Worm (Caenorhabditis elegans): ENCODE data around the gene zipt-3.

Gene zipt-3

DNA sequence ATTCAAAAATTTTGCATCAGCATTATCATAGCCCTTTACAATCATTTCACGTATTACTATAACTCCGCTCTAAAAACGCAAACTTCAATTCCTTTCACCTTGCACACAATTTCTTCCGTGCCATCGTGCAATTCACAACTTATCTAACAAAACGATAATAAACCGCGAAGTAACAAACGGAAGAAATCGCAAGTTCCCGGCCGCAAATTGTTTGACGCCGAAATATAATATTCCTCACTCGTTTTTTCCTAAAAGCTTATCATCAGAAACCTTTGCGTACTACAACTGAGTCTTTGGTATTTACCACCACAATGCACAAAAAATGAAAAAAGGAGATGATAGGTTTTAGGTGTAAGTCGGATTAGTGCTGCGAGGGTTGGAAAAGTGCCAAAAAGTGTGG lies 29.4 kb downstream of the zipt-3 start (continued):
- TF ChIP-seq dmd-9 (GFP tag; IDR thresholded peaks at IDR 0.05) (no peak), daf-19 (GFP tag; conservative IDR thresholded peaks at IDR 0.05) (no peak), duxl-1 (tag; optimal IDR thresholded peaks at IDR 0.05; ENCODE audit: poor library complexity) (no peak)

DNA sequence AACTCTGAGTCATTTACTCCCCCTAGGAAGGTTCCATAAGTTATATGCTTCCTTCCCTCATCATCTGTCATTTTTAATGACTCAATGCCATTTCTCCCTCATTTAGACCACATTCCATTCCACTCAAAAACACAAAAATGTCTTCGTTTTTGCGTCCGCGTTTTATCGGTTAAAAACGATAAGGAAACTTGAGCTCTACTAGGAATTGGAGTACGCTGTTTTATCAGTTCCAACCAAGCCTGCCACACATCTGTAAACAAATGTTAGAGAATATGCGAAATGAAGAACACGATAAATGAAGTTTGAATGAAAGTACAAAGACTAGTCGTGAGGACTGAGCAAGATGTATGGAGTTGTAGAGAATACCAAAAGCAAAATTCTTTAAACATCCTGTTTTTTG lies 30.5 kb downstream of the zipt-3 start:
- TF ChIP-seq skn-1 (tag; optimal IDR thresholded peaks at IDR 0.05) (no peak), daf-8 (GFP tag; IDR thresholded peaks at IDR 0.05) (no peak), egl-43 (GFP tag; IDR thresholded peaks at IDR 0.05) (no peak), lim-7 (GFP tag; IDR thresholded peaks at IDR 0.05) (no peak), spr-3 (GFP tag; optimal IDR thresholded peaks at IDR 0.05) (no peak), attf-4 (tag; optimal IDR thresholded peaks at IDR 0.05) (no peak), unc-39 (tag; optimal IDR thresholded peaks at IDR 0.05) (no peak), unc-62 (GFP tag; optimal IDR thresholded peaks at IDR 0.05 in 1 of 2) (peak in 1 of 2 experiments; percentile 55), unc-62 (tag; optimal IDR thresholded peaks at IDR 0.05) (no peak), gei-8 (GFP tag; optimal IDR thresholded peaks at IDR 0.05) (no peak), fos-1 (tag; optimal IDR thresholded peaks at IDR 0.05) (no peak), nhr-76 (tag; optimal IDR thresholded peaks at IDR 0.05) (no peak), mxl-2 (GFP tag; conservative IDR thresholded peaks at IDR 0.05) (no peak), zfp-2 (tag; optimal IDR thresholded peaks at IDR 0.05) (no peak), nhr-28 (tag; optimal IDR thresholded peaks at IDR 0.05) (peak; percentile 72), lsy-2 (tag; optimal IDR thresholded peaks at IDR 0.05) (no peak), dve-1 (tag; optimal IDR thresholded peaks at IDR 0.05; ENCODE audit: insufficient read depth) (peak; percentile 89), aly-2 (tag; optimal IDR thresholded peaks at IDR 0.05) (no peak), zfp-3 (GFP tag; conservative IDR thresholded peaks at IDR 0.05) (no peak), F26F4.8 (GFP tag; conservative IDR thresholded peaks at IDR 0.05) (no peak), ces-1 (GFP tag; optimal IDR thresholded peaks at IDR 0.05) (no peak), dmd-6 (GFP tag; IDR thresholded peaks at IDR 0.05) (peak; percentile 87), Y5F2A.4 (GFP tag; optimal IDR thresholded peaks at IDR 0.05) (no peak), ceh-28 (tag; optimal IDR thresholded peaks at IDR 0.05) (no peak), ceh-20 (GFP tag; IDR thresholded peaks at IDR 0.05) (no peak), hlh-30 (tag; optimal IDR thresholded peaks at IDR 0.05; ENCODE audit: insufficient read depth) (no peak), saeg-2 (GFP tag; IDR thresholded peaks at IDR 0.05) (no peak), pqm-1 (tag; optimal IDR thresholded peaks at IDR 0.05) (peak; percentile 100), madf-5 (GFP tag; IDR thresholded peaks at IDR 0.05) (no peak), lin-38 (GFP tag; IDR thresholded peaks at IDR 0.05) (no peak), snpc-4 (tag; optimal IDR thresholded peaks at IDR 0.05) (no peak), T20F7.1 (GFP tag; optimal IDR thresholded peaks at IDR 0.05) (no peak), mxl-3 (GFP tag; optimal IDR thresholded peaks at IDR 0.05) (peak; percentile 14), F49E8.2 (tag; optimal IDR thresholded peaks at IDR 0.05; ENCODE audit: borderline replicate concordance) (no peak), nhr-48 (tag; optimal IDR thresholded peaks at IDR 0.05) (peak; percentile 27), tra-1 (GFP tag; IDR thresholded peaks at IDR 0.05) (peak; percentile 45; the same call in 1 of the 2 replicates), rbr-2 (tag; optimal IDR thresholded peaks at IDR 0.05) (no peak), nhr-6 (tag; optimal IDR thresholded peaks at IDR 0.05) (no peak), unc-130 (GFP tag; optimal IDR thresholded peaks at IDR 0.05) (no peak), zip-11 (GFP tag; IDR thresholded peaks at IDR 0.05) (no peak), hif-1 (tag; optimal IDR thresholded peaks at IDR 0.05) (no peak), ceh-44 (GFP tag; IDR thresholded peaks at IDR 0.05) (no peak), hlh-11 (tag; optimal IDR thresholded peaks at IDR 0.05) (peak; percentile 85), spr-1 (tag; optimal IDR thresholded peaks at IDR 0.05) (no peak), ctbp-1 (GFP tag; IDR thresholded peaks at IDR 0.05) (no peak), lin-39 (tag; optimal IDR thresholded peaks at IDR 0.05) (no peak), ama-1 (optimal IDR thresholded peaks at IDR 0.05) (no peak), mdt-29 (GFP tag; IDR thresholded peaks at IDR 0.05) (no peak)

Measured in whole organism, L4 larva.